Worm (Caenorhabditis elegans) whole organism, L4 larva: ENCODE data around the gene W05E10.5.

Experiments
- D1046.2 ChIP-seq: fragments of 200-800 bp; sonication (Bioruptor generic); IDR thresholded peaks from 2 replicates; pipeline ENCODE4 v1.3.6; 2022; ENCODE audit warnings: missing genetic modification characterization, missing compliant biosample characterization
- F44E2.7 ChIP-seq: fragments of 200-800 bp; sonication (Bioruptor generic); IDR thresholded peaks from 2 replicates; pipeline ENCODE4 v2.1.2; 2022; ENCODE audit warnings: missing genetic modification characterization, missing compliant biosample characterization
- T26A8.4 ChIP-seq: fragments of 200-800 bp; sonication (Bioruptor generic); IDR thresholded peaks from 2 replicates; pipeline ENCODE4 v1.3.6; 2022; ENCODE audit warnings: missing genetic modification characterization, missing compliant biosample characterization
- Y5F2A.4 ChIP-seq: fragments of 200-800 bp; sonication (Bioruptor generic); optimal IDR thresholded peaks from 2 replicates; lab custom pipeline; 2018; ENCODE audit warnings: mild to moderate bottlenecking, missing genetic modification characterization, missing compliant biosample characterization
- aha-1 ChIP-seq: fragments of 150-350 bp; peaks from one replicate; lab custom pipeline; 2014; ENCODE audit warnings: missing biosample characterization, missing genetic modification characterization
- arid-1 ChIP-seq: fragments of 200-800 bp; sonication (Bioruptor generic); conservative IDR thresholded peaks from 2 replicates; pipeline ENCODE4 v1.3.6; 2022; ENCODE audit warnings: missing genetic modification reagents, missing genetic modification characterization, missing compliant biosample characterization
- attf-4 ChIP-seq: sonication (generic microtip); optimal IDR thresholded peaks from 3 replicates; lab custom pipeline; 2017; ENCODE audit warnings: missing biosample characterization, missing genetic modification characterization
- ceh-20 ChIP-seq: fragments of 200-800 bp; sonication (Bioruptor generic); IDR thresholded peaks from 2 replicates; pipeline ENCODE4 v1.3.6; 2022; ENCODE audit warnings: missing genetic modification reagents, missing genetic modification characterization, missing compliant biosample characterization
- ceh-32 ChIP-seq: sonication (generic microtip); optimal IDR thresholded peaks from 2 replicates; lab custom pipeline; 2016; ENCODE audit warnings: mild to moderate bottlenecking, missing genetic modification characterization, missing compliant biosample characterization; ENCODE audit not compliant: poor library complexity
- ceh-44 ChIP-seq: fragments of 200-800 bp; sonication (Bioruptor generic); IDR thresholded peaks from 2 replicates; pipeline ENCODE4 v1.3.6; 2022; ENCODE audit warnings: missing genetic modification reagents, missing genetic modification characterization, missing compliant biosample characterization
- ces-1 ChIP-seq: fragments of 150-350 bp; sonication (generic microtip); optimal IDR thresholded peaks from 4 replicates; lab custom pipeline; 2014; ENCODE audit warnings: missing biosample characterization, missing genetic modification reagents, missing genetic modification characterization
- cey-2 ChIP-seq: sonication (generic microtip); optimal IDR thresholded peaks from 3 replicates; lab custom pipeline; 2017; ENCODE audit warnings: missing genetic modification characterization, mild to moderate bottlenecking, missing compliant biosample characterization, antibody characterized with exemption, borderline replicate concordance; ENCODE audit not compliant: insufficient read depth
- ctbp-1 ChIP-seq: fragments of 200-800 bp; sonication (Bioruptor generic); IDR thresholded peaks from 2 replicates; pipeline ENCODE4 v1.3.6; 2022; ENCODE audit warnings: missing genetic modification reagents, missing genetic modification characterization, missing compliant biosample characterization
- daf-12 ChIP-seq: fragments of 150-350 bp; optimal IDR thresholded peaks from 2 replicates; lab custom pipeline; 2014; ENCODE audit warnings: missing biosample characterization, missing genetic modification reagents, missing genetic modification characterization
- daf-16 ChIP-seq, 3 experiments: sonication (generic microtip); optimal IDR thresholded peaks; 2 replicates each; lab custom pipeline; 2016 to 2017; ENCODE audit warnings: missing genetic modification characterization in 3 of 3, missing genetic modification reagents in 3 of 3, mild to moderate bottlenecking in 2 of 3, missing compliant biosample characterization in 2 of 3, missing biosample characterization in 1 of 3, moderate library complexity in 1 of 3
- daf-19 ChIP-seq: fragments of 200-800 bp; sonication (Bioruptor generic); conservative IDR thresholded peaks from 2 replicates; pipeline ENCODE4 v1.3.6; 2022; ENCODE audit warnings: missing genetic modification characterization, missing compliant biosample characterization
- daf-8 ChIP-seq: fragments of 200-800 bp; sonication (Bioruptor generic); IDR thresholded peaks from 2 replicates; pipeline ENCODE4 v1.3.6; 2022; ENCODE audit warnings: missing genetic modification characterization, missing compliant biosample characterization
- dmd-8 ChIP-seq: fragments of 200-800 bp; sonication (Bioruptor generic); IDR thresholded peaks from 2 replicates; pipeline ENCODE4 v1.3.6; 2022; ENCODE audit warnings: missing genetic modification characterization, missing compliant biosample characterization
- fkh-10 ChIP-seq: fragments of 150-350 bp; optimal IDR thresholded peaks from 2 replicates; lab custom pipeline; 2014; ENCODE audit warnings: missing biosample characterization, missing genetic modification reagents, missing genetic modification characterization
- fos-1 ChIP-seq: fragments of 150-350 bp; optimal IDR thresholded peaks from 2 replicates; lab custom pipeline; 2014; ENCODE audit warnings: missing biosample characterization, missing genetic modification characterization
- hlh-11 ChIP-seq: fragments of 200-800 bp; sonication (Bioruptor generic); optimal IDR thresholded peaks from 2 replicates; lab custom pipeline; 2018; ENCODE audit warnings: mild to moderate bottlenecking, missing genetic modification characterization, missing compliant biosample characterization
- hmg-1.1 ChIP-seq: fragments of 200-800 bp; sonication (Bioruptor generic); IDR thresholded peaks from 2 replicates; pipeline ENCODE4 v1.3.6; 2022; ENCODE audit warnings: missing genetic modification reagents, missing genetic modification characterization, missing compliant biosample characterization
- jun-1 ChIP-seq: fragments of 150-350 bp; optimal IDR thresholded peaks from 2 replicates; lab custom pipeline; 2014; ENCODE audit warnings: missing biosample characterization, missing genetic modification reagents, missing genetic modification characterization
- lim-7 ChIP-seq: fragments of 200-800 bp; sonication (Bioruptor generic); IDR thresholded peaks from 2 replicates; pipeline ENCODE4 v1.3.6; 2022; ENCODE audit warnings: missing genetic modification characterization, missing compliant biosample characterization
- lin-1 ChIP-seq: fragments of 200-800 bp; sonication (Bioruptor generic); IDR thresholded peaks from 2 replicates; pipeline ENCODE4 v1.3.6; 2022; ENCODE audit warnings: missing genetic modification reagents, missing genetic modification characterization, missing compliant biosample characterization
- lin-29 ChIP-seq: fragments of 200-800 bp; sonication (Bioruptor generic); IDR thresholded peaks from 2 replicates; pipeline ENCODE4 v1.3.6; 2022; ENCODE audit warnings: missing genetic modification reagents, missing genetic modification characterization, missing compliant biosample characterization
- lin-38 ChIP-seq: fragments of 200-800 bp; sonication (Bioruptor generic); IDR thresholded peaks from 2 replicates; pipeline ENCODE4 v1.3.6; 2022; ENCODE audit warnings: missing genetic modification reagents, missing genetic modification characterization, missing compliant biosample characterization
- mdt-29 ChIP-seq: fragments of 200-800 bp; sonication (Bioruptor generic); IDR thresholded peaks from 2 replicates; pipeline ENCODE4 v1.3.6; 2022; ENCODE audit warnings: missing genetic modification reagents, missing genetic modification characterization, missing compliant biosample characterization
- mep-1 ChIP-seq: fragments of 150-350 bp; sonication (generic microtip); optimal IDR thresholded peaks from 3 replicates; lab custom pipeline; 2014; ENCODE audit warnings: missing biosample characterization, missing genetic modification characterization
- mxl-2 ChIP-seq: fragments of 200-800 bp; sonication (Bioruptor generic); conservative IDR thresholded peaks from 2 replicates; pipeline ENCODE4 v1.3.6; 2022; ENCODE audit warnings: missing genetic modification reagents, missing genetic modification characterization, missing compliant biosample characterization
- mxl-3 ChIP-seq: fragments of 200-800 bp; sonication (Bioruptor generic); optimal IDR thresholded peaks from 2 replicates; lab custom pipeline; 2018; ENCODE audit warnings: mild to moderate bottlenecking, missing genetic modification characterization, missing compliant biosample characterization
- nhr-11 ChIP-seq: fragments of 150-350 bp; optimal IDR thresholded peaks from 2 replicates; lab custom pipeline; 2014; ENCODE audit warnings: missing biosample characterization, missing genetic modification characterization
- nhr-237 ChIP-seq: sonication (generic microtip); optimal IDR thresholded peaks from 2 replicates; lab custom pipeline; 2017; ENCODE audit warnings: missing biosample characterization, missing genetic modification characterization
- nhr-28 ChIP-seq: fragments of 150-350 bp; optimal IDR thresholded peaks from 2 replicates; lab custom pipeline; 2014; ENCODE audit warnings: missing biosample characterization, missing genetic modification characterization
- nhr-41 ChIP-seq: fragments of 200-800 bp; sonication (Bioruptor generic); IDR thresholded peaks from 2 replicates; pipeline ENCODE4 v1.3.6; 2022; ENCODE audit warnings: missing genetic modification reagents, missing genetic modification characterization, missing compliant biosample characterization
- nhr-48 ChIP-seq: sonication (generic microtip); optimal IDR thresholded peaks from 2 replicates; lab custom pipeline; 2016; ENCODE audit warnings: mild to moderate bottlenecking, missing genetic modification characterization, missing compliant biosample characterization
- nhr-76 ChIP-seq: fragments of 150-350 bp; optimal IDR thresholded peaks from 2 replicates; lab custom pipeline; 2014; ENCODE audit warnings: missing biosample characterization, missing genetic modification characterization
- pha-4 ChIP-seq, 2 experiments: fragments of 150-350 bp in 1 of 2; fragments of 200-800 bp in 1 of 2; sonication (Bioruptor generic) in 1 of 2; IDR thresholded peaks in 1 of 2; optimal IDR thresholded peaks in 1 of 2; 2 replicates each; pipeline versions ENCODE4 v1.3.6 to Lab custom; 2014 to 2022; ENCODE audit warnings: missing genetic modification characterization in 2 of 2, missing genetic modification reagents in 2 of 2, missing biosample characterization in 1 of 2, missing compliant biosample characterization in 1 of 2
- php-3 ChIP-seq: fragments of 200-800 bp; sonication (Bioruptor generic); IDR thresholded peaks from 2 replicates; pipeline ENCODE4 v1.3.6; 2022; ENCODE audit warnings: missing genetic modification reagents, missing genetic modification characterization, missing compliant biosample characterization
- sdz-12 ChIP-seq: fragments of 200-800 bp; sonication (Bioruptor generic); optimal IDR thresholded peaks from 2 replicates; lab custom pipeline; 2018; ENCODE audit warnings: mild to moderate bottlenecking, missing genetic modification characterization, missing compliant biosample characterization
- snpc-4 ChIP-seq: fragments of 150-350 bp; optimal IDR thresholded peaks from 2 replicates; lab custom pipeline; 2014; ENCODE audit warnings: missing biosample characterization, missing genetic modification characterization
- tra-1 ChIP-seq: fragments of 200-800 bp; sonication (Bioruptor generic); IDR thresholded peaks from 2 replicates; pipeline ENCODE4 v1.3.6; 2022; ENCODE audit warnings: missing genetic modification reagents, missing genetic modification characterization, missing compliant biosample characterization
- unc-130 ChIP-seq: sonication (generic microtip); optimal IDR thresholded peaks from 2 replicates; lab custom pipeline; 2016; ENCODE audit warnings: missing genetic modification reagents, missing genetic modification characterization, missing compliant biosample characterization
- unc-62 ChIP-seq, 3 experiments: fragments of 150-350 bp in 1 of 3; sonication (generic microtip); optimal IDR thresholded peaks in 2 of 3; peaks in 1 of 3; 1 replicate in 1 of 3; 2 replicates in 2 of 3; lab custom pipeline; 2014 to 2017; ENCODE audit warnings: missing biosample characterization in 3 of 3, missing genetic modification characterization in 3 of 3, missing genetic modification reagents in 3 of 3, missing genotype in 1 of 3
- zag-1 ChIP-seq: fragments of 150-350 bp; optimal IDR thresholded peaks from 2 replicates; lab custom pipeline; 2014; ENCODE audit warnings: missing biosample characterization, missing genetic modification characterization
- zip-2 ChIP-seq: fragments of 150-350 bp; optimal IDR thresholded peaks from 2 replicates; lab custom pipeline; 2014; ENCODE audit warnings: missing biosample characterization, missing genetic modification characterization
- ztf-11 ChIP-seq: fragments of 150-350 bp; optimal IDR thresholded peaks from 2 replicates; lab custom pipeline; 2014; ENCODE audit warnings: missing biosample characterization, missing genetic modification characterization
- ztf-7 ChIP-seq: fragments of 150-350 bp; optimal IDR thresholded peaks from 2 replicates; lab custom pipeline; 2014; ENCODE audit warnings: missing biosample characterization, missing genetic modification characterization

Gene W05E10.5

ce11 chrV:11653095-11653494 lies 42.4 kb downstream of the W05E10.5 start:
- TF ChIP-seq D1046.2 (GFP tag; lab: Robert Waterston, UW) (no peak), nhr-11 (tag; lab: Kevin White, UChicago) (no peak), sdz-12 (GFP tag; lab: Kevin White, UChicago) (no peak), unc-62 (GFP tag; optimal IDR thresholded peaks at IDR 0.05 in 1 of 2; lab: Kevin White, UChicago) (peak in 1 of 2 experiments; percentile 96), unc-62 (tag; optimal IDR thresholded peaks at IDR 0.05; lab: Kevin White, UChicago) (no peak), snpc-4 (tag; lab: Kevin White, UChicago) (no peak)

ce11 chrV:11650720-11651119 lies 44.8 kb downstream of the W05E10.5 start, which contains the start of gene zip-10:
Gene zip-10 (minus strand): TSS chrV:11650762.
- no peak for TF ChIP-seq ceh-32 (tag; lab: Kevin White, UChicago)
- TF ChIP-seq ceh-20 (GFP tag; lab: Robert Waterston, UW): no peak
- no peak for TF ChIP-seq pha-4 (GFP tag; IDR thresholded peaks at IDR 0.05; lab: Robert Waterston, UW)
- no peak for TF ChIP-seq pha-4 (tag; optimal IDR thresholded peaks at IDR 0.05; lab: Kevin White, UChicago)
- no peak for TF ChIP-seq aha-1
- TF ChIP-seq zag-1 (tag; lab: Kevin White, UChicago): no peak
- TF ChIP-seq nhr-41 (GFP tag; lab: Robert Waterston, UW): 0 out of 2 replicates have a peak, but pooled peaks have one; percentile 38
- peak; percentile 40 for TF ChIP-seq nhr-48
- no peak for TF ChIP-seq dmd-8
- no peak for TF ChIP-seq mxl-2 (GFP tag; lab: Robert Waterston, UW)
- no peak for TF ChIP-seq daf-19 (GFP tag; lab: Robert Waterston, UW)
- TF ChIP-seq daf-8: no peak
- no peak for TF ChIP-seq lin-38
- no peak for TF ChIP-seq jun-1 (tag; lab: Kevin White, UChicago)
- no peak for TF ChIP-seq zip-2 (tag; lab: Kevin White, UChicago)
- no peak for TF ChIP-seq mxl-3 (GFP tag; lab: Kevin White, UChicago)
- no peak for TF ChIP-seq hmg-1.1 (GFP tag; lab: Robert Waterston, UW)
- TF ChIP-seq cey-2 (tag; lab: Kevin White, UChicago): no peak
- TF ChIP-seq fkh-10 (GFP tag; lab: Kevin White, UChicago): no peak
- TF ChIP-seq lin-1 (GFP tag; lab: Robert Waterston, UW): 0 out of 2 replicates have a peak, but pooled peaks have one; percentile 16
- no peak for TF ChIP-seq attf-4 (tag; lab: Kevin White, UChicago)
- no peak for TF ChIP-seq sdz-12 (GFP tag; lab: Kevin White, UChicago)
- no peak for TF ChIP-seq nhr-76
- no peak for TF ChIP-seq lin-29 (GFP tag; lab: Robert Waterston, UW)
- TF ChIP-seq daf-16 (GFP tag; optimal IDR thresholded peaks at IDR 0.05; lab: Kevin White, UChicago): no peak
- peak; percentile 69 for TF ChIP-seq daf-16 (tag; optimal IDR thresholded peaks at IDR 0.05; lab: Kevin White, UChicago)
- TF ChIP-seq hlh-11 (tag; lab: Kevin White, UChicago): peak; percentile 78
- no peak for TF ChIP-seq arid-1
- no peak for TF ChIP-seq nhr-237 (tag; lab: Kevin White, UChicago)
- TF ChIP-seq F44E2.7 (GFP tag; lab: Robert Waterston, UW): no peak
- no peak for TF ChIP-seq snpc-4 (tag; lab: Kevin White, UChicago)
- TF ChIP-seq Y5F2A.4 (GFP tag; lab: Kevin White, UChicago): no peak
- no peak for TF ChIP-seq ceh-44 (GFP tag; lab: Robert Waterston, UW)
- TF ChIP-seq daf-12 (tag; lab: Kevin White, UChicago): no peak
- 0 out of 2 replicates have a peak, but pooled peaks have one; percentile 43 for TF ChIP-seq tra-1
- TF ChIP-seq unc-130 (GFP tag; lab: Kevin White, UChicago): no peak
- TF ChIP-seq lim-7 (GFP tag; lab: Robert Waterston, UW): no peak
- TF ChIP-seq ztf-7: peak; percentile 10
- no peak for TF ChIP-seq ztf-11 (tag; lab: Kevin White, UChicago)
- TF ChIP-seq D1046.2 (GFP tag; lab: Robert Waterston, UW): no peak
- 0 out of 2 replicates have a peak, but pooled peaks have one; percentile 29 for TF ChIP-seq mdt-29
- TF ChIP-seq T26A8.4 (GFP tag; lab: Robert Waterston, UW): no peak
- TF ChIP-seq mep-1 (tag; lab: Kevin White, UChicago): no peak
- no peak for TF ChIP-seq ces-1 (GFP tag; lab: Kevin White, UChicago)
- peak; percentile 68; the same call in 1 of the 2 replicates for TF ChIP-seq php-3 (GFP tag; lab: Robert Waterston, UW)
- TF ChIP-seq ctbp-1: no peak
- no peak for TF ChIP-seq fos-1
- TF ChIP-seq nhr-28 (tag; lab: Kevin White, UChicago): peak; percentile 58
